Fruit fly (Drosophila melanogaster) whole organism, embryonic: ENCODE measurements around the gene Ire1.

Experiments used
- BtbVII ChIP-seq: fragments of 200-800 bp; sonication (Bioruptor generic); optimal IDR thresholded peaks from 3 replicates; lab custom pipeline; 2017; ENCODE audit warnings: missing biosample characterization, mild to moderate bottlenecking, missing genetic modification characterization
- C15 ChIP-seq: fragments of 200-800 bp; sonication (Bioruptor generic); IDR thresholded peaks from 3 replicates; pipeline ENCODE4 v1.3.6; 2022; ENCODE audit warnings: missing biosample characterization, missing genetic modification characterization
- CG10366 ChIP-seq: fragments of 200-800 bp; sonication (Bioruptor generic); IDR thresholded peaks from 2 replicates; pipeline ENCODE4 v1.3.6; 2022; ENCODE audit warnings: missing biosample characterization, missing genetic modification characterization
- CG10431 ChIP-seq: fragments of 200-800 bp; sonication (Bioruptor generic); optimal IDR thresholded peaks from 3 replicates; lab custom pipeline; 2018; ENCODE audit warnings: missing biosample characterization, mild to moderate bottlenecking, missing genetic modification characterization
- CG11093 ChIP-seq: fragments of 200-800 bp; sonication (Bioruptor generic); IDR thresholded peaks from 3 replicates; pipeline ENCODE4 v1.3.6; 2022; ENCODE audit warnings: missing biosample characterization, missing genetic modification characterization
- CG11696 ChIP-seq: fragments of 200-800 bp; sonication (Bioruptor generic); IDR thresholded peaks from 2 replicates; pipeline ENCODE4 v1.3.6; 2022; ENCODE audit warnings: missing biosample characterization, missing genetic modification characterization
- CG12391 ChIP-seq: fragments of 200-800 bp; sonication (Bioruptor generic); optimal IDR thresholded peaks from 3 replicates; lab custom pipeline; 2018; ENCODE audit warnings: missing biosample characterization, mild to moderate bottlenecking, missing genetic modification characterization, moderate library complexity
- CG13123 ChIP-seq: fragments of 200-800 bp; sonication (Bioruptor generic); optimal IDR thresholded peaks from 2 replicates; lab custom pipeline; 2016; ENCODE audit warnings: missing biosample characterization, missing genetic modification characterization
- CG14667 ChIP-seq: fragments of 200-800 bp; sonication (Bioruptor generic); IDR thresholded peaks from 2 replicates; pipeline ENCODE4 v1.3.6; 2022; ENCODE audit warnings: missing biosample characterization, missing genetic modification characterization
- CG15514 ChIP-seq: fragments of 200-800 bp; sonication (Bioruptor generic); optimal IDR thresholded peaks from 3 replicates; lab custom pipeline; 2017; ENCODE audit warnings: missing biosample characterization, missing genetic modification characterization, mild to moderate bottlenecking, moderate library complexity, missing genetic modification reagents
- CG17568 ChIP-seq: fragments of 200-800 bp; sonication (Bioruptor generic); optimal IDR thresholded peaks from 2 replicates; lab custom pipeline; 2018; ENCODE audit warnings: missing biosample characterization, mild to moderate bottlenecking, missing genetic modification characterization, moderate library complexity
- CG17612 ChIP-seq: fragments of 200-800 bp; sonication (Bioruptor generic); IDR thresholded peaks from 2 replicates; pipeline ENCODE4 v1.3.6; 2022; ENCODE audit warnings: missing biosample characterization, missing genetic modification characterization
- CG1832 ChIP-seq: fragments of 200-800 bp; sonication (Bioruptor generic); optimal IDR thresholded peaks from 2 replicates; lab custom pipeline; 2017; ENCODE audit warnings: missing biosample characterization, mild to moderate bottlenecking, missing genetic modification characterization, inconsistent platforms
- CG32532 ChIP-seq: fragments of 200-800 bp; sonication (Bioruptor generic); IDR thresholded peaks from 2 replicates; pipeline ENCODE4 v1.3.6; 2022; ENCODE audit warnings: missing biosample characterization, missing genetic modification characterization
- CG3281 ChIP-seq: fragments of 200-800 bp; sonication (Bioruptor generic); optimal IDR thresholded peaks from 3 replicates; lab custom pipeline; 2017; ENCODE audit warnings: missing biosample characterization, mild to moderate bottlenecking, missing genetic modification characterization
- CG43689 ChIP-seq: fragments of 200-800 bp; sonication (Bioruptor generic); IDR thresholded peaks from 2 replicates; pipeline ENCODE4 v1.3.6; 2022; ENCODE audit warnings: missing biosample characterization, missing genetic modification characterization
- CG4617 ChIP-seq: fragments of 200-800 bp; sonication (Bioruptor generic); optimal IDR thresholded peaks from 3 replicates; lab custom pipeline; 2016; ENCODE audit warnings: missing biosample characterization, missing genetic modification characterization, borderline replicate concordance
- CG6683 ChIP-seq: fragments of 200-800 bp; sonication (Bioruptor generic); optimal IDR thresholded peaks from 2 replicates; lab custom pipeline; 2017; ENCODE audit warnings: missing biosample characterization, mild to moderate bottlenecking, missing genetic modification characterization, missing genetic modification reagents
- CG9876 ChIP-seq: fragments of 200-800 bp; sonication (Bioruptor generic); optimal IDR thresholded peaks from 2 replicates; lab custom pipeline; 2016; ENCODE audit warnings: missing biosample characterization, missing genetic modification characterization
- CrebB ChIP-seq: fragments of 200-800 bp; sonication (Bioruptor generic); optimal IDR thresholded peaks from 3 replicates; lab custom pipeline; 2018; ENCODE audit warnings: missing biosample characterization, mild to moderate bottlenecking, missing genetic modification characterization
- D ChIP-seq, 2 experiments: fragments of 200-800 bp in 1 of 2; fragments of >200 bp in 1 of 2; sonication (Bioruptor generic) in 1 of 2; optimal IDR thresholded peaks; 2 replicates in 1 of 2; 3 replicates in 1 of 2; lab custom pipeline; 2017; ENCODE audit warnings: mild to moderate bottlenecking in 1 of 2, missing biosample characterization in 1 of 2, missing genetic modification characterization in 1 of 2, missing genetic modification reagents in 1 of 2
- Deaf1 ChIP-seq: fragments of 200-800 bp; optimal IDR thresholded peaks from 3 replicates; lab custom pipeline; 2019; ENCODE audit warnings: missing biosample characterization, mild to moderate bottlenecking, missing genetic modification characterization, moderate library complexity
- Dfd ChIP-seq, 2 experiments: fragments of >200 bp; optimal IDR thresholded peaks; 2 replicates each; lab custom pipeline; 2017; ENCODE audit warnings: missing biosample characterization in 2 of 2, missing genetic modification characterization in 2 of 2
- Fer1 ChIP-seq: fragments of 200-800 bp; sonication (Bioruptor generic); optimal IDR thresholded peaks from 2 replicates; lab custom pipeline; 2017; ENCODE audit warnings: missing biosample characterization, mild to moderate bottlenecking, missing genetic modification characterization
- H2.0 ChIP-seq: fragments of 200-800 bp; sonication (Bioruptor generic); IDR thresholded peaks from 2 replicates; pipeline ENCODE4 v1.3.6; 2022; ENCODE audit warnings: missing biosample characterization, missing genetic modification characterization
- Lpt ChIP-seq: fragments of >200 bp; optimal IDR thresholded peaks from 2 replicates; lab custom pipeline; 2018; ENCODE audit warnings: missing biosample characterization, missing genetic modification characterization
- Mes4 ChIP-seq: fragments of 200-800 bp; sonication (Bioruptor generic); optimal IDR thresholded peaks from 2 replicates; lab custom pipeline; 2016; ENCODE audit warnings: missing biosample characterization, missing genetic modification characterization
- Myb ChIP-seq: fragments of 200-800 bp; sonication (Bioruptor generic); optimal IDR thresholded peaks from 2 replicates; lab custom pipeline; 2016; ENCODE audit warnings: missing biosample characterization, missing genetic modification characterization
- NFAT ChIP-seq: fragments of 200-800 bp; sonication (Bioruptor generic); IDR thresholded peaks from 2 replicates; pipeline ENCODE4 v1.3.6; 2022; ENCODE audit warnings: missing biosample characterization, missing genetic modification characterization
- PHDP ChIP-seq: fragments of 200-800 bp; sonication (Bioruptor generic); optimal IDR thresholded peaks from 3 replicates; lab custom pipeline; 2018; ENCODE audit warnings: missing biosample characterization, mild to moderate bottlenecking, missing genetic modification characterization, moderate library complexity
- Spps ChIP-seq: fragments of 200-800 bp; sonication (Bioruptor generic); optimal IDR thresholded peaks from 2 replicates; lab custom pipeline; 2018; ENCODE audit warnings: missing biosample characterization, mild to moderate bottlenecking, missing genetic modification characterization
- Sry-β ChIP-seq: fragments of 200-800 bp; sonication (Bioruptor generic); optimal IDR thresholded peaks from 2 replicates; lab custom pipeline; 2018; ENCODE audit warnings: missing biosample characterization, mild to moderate bottlenecking, missing genetic modification characterization, moderate library complexity
- Stat92E ChIP-seq, 3 experiments: fragments of >200 bp in 2 of 3; fragments of 200-800 bp in 1 of 3; sonication (Bioruptor generic) in 1 of 3; optimal IDR thresholded peaks; 2 replicates each; lab custom pipeline; 2017 to 2019; ENCODE audit warnings: missing biosample characterization in 3 of 3, missing genetic modification characterization in 3 of 3, mild to moderate bottlenecking in 1 of 3, moderate library complexity in 1 of 3
- al ChIP-seq: fragments of 200-800 bp; sonication (Bioruptor generic); IDR thresholded peaks from 2 replicates; pipeline ENCODE4 v1.3.6; 2022; ENCODE audit warnings: missing biosample characterization, missing genetic modification characterization
- corto ChIP-seq: fragments of 200-800 bp; sonication (Bioruptor generic); optimal IDR thresholded peaks from 2 replicates; lab custom pipeline; 2016; ENCODE audit warnings: missing biosample characterization, mild to moderate bottlenecking, missing genetic modification characterization, moderate library complexity
- danr ChIP-seq: fragments of 200-800 bp; sonication (Bioruptor generic); IDR thresholded peaks from 2 replicates; pipeline ENCODE4 v1.3.6; 2022; ENCODE audit warnings: missing biosample characterization, missing genetic modification characterization
- dati ChIP-seq: fragments of 200-800 bp; sonication (Bioruptor generic); IDR thresholded peaks from 2 replicates; pipeline ENCODE4 v1.3.6; 2022; ENCODE audit warnings: missing biosample characterization, missing genetic modification characterization
- fd64A ChIP-seq: fragments of 200-800 bp; sonication (Bioruptor generic); optimal IDR thresholded peaks from 3 replicates; lab custom pipeline; 2018; ENCODE audit warnings: missing biosample characterization, mild to moderate bottlenecking, missing genetic modification characterization
- fd96Cb ChIP-seq: fragments of 200-800 bp; sonication (Bioruptor generic); optimal IDR thresholded peaks from 2 replicates; lab custom pipeline; 2018; ENCODE audit warnings: missing biosample characterization, mild to moderate bottlenecking, missing genetic modification characterization, moderate library complexity
- insv ChIP-seq, 2 experiments: fragments of 200-800 bp; sonication (Bioruptor generic); optimal IDR thresholded peaks; 3 replicates each; lab custom pipeline; 2016 to 2018; ENCODE audit warnings: missing biosample characterization in 2 of 2, missing genetic modification characterization in 2 of 2
- kay ChIP-seq: fragments of 200-800 bp; sonication (Bioruptor generic); optimal IDR thresholded peaks from 2 replicates; lab custom pipeline; 2016; ENCODE audit warnings: missing biosample characterization, missing genetic modification characterization
- nerfin-1 ChIP-seq: fragments of 200-800 bp; sonication (Bioruptor generic); optimal IDR thresholded peaks from 3 replicates; lab custom pipeline; 2019; ENCODE audit warnings: missing biosample characterization, mild to moderate bottlenecking, missing genetic modification characterization, moderate library complexity
- prd ChIP-seq, 3 experiments: fragments of >200 bp in 2 of 3; fragments of 200-800 bp in 1 of 3; sonication (Bioruptor generic) in 1 of 3; optimal IDR thresholded peaks in 2 of 3; IDR thresholded peaks in 1 of 3; 2 replicates in 2 of 3; 3 replicates in 1 of 3; pipeline versions ENCODE4 v1.3.6 to Lab custom; 2017 to 2022; ENCODE audit warnings: missing biosample characterization in 1 of 3, missing genetic modification characterization in 1 of 3
- row ChIP-seq: fragments of 200-800 bp; sonication (Bioruptor generic); IDR thresholded peaks from 3 replicates; pipeline ENCODE4 v1.3.6; 2022; ENCODE audit warnings: missing biosample characterization, missing genetic modification characterization
- sens-2 ChIP-seq: fragments of 200-800 bp; sonication (Bioruptor generic); IDR thresholded peaks from 2 replicates; pipeline ENCODE4 v1.3.6; 2022; ENCODE audit warnings: missing biosample characterization, missing genetic modification characterization
- sim ChIP-seq: fragments of 200-800 bp; sonication (Bioruptor generic); IDR thresholded peaks from 2 replicates; pipeline ENCODE4 v1.3.6; 2022; ENCODE audit warnings: missing biosample characterization, missing genetic modification characterization
- sna ChIP-seq: fragments of 200-800 bp; sonication (Bioruptor generic); IDR thresholded peaks from 2 replicates; pipeline ENCODE4 v1.3.6; 2022; ENCODE audit warnings: missing biosample characterization, missing genetic modification characterization; ENCODE audit not compliant: partially characterized antibody
- stc ChIP-seq: fragments of 200-800 bp; sonication (Bioruptor generic); IDR thresholded peaks from 2 replicates; pipeline ENCODE4 v1.3.6; 2022; ENCODE audit warnings: missing biosample characterization, missing genetic modification characterization
- tin ChIP-seq: fragments of 200-800 bp; sonication (Bioruptor generic); optimal IDR thresholded peaks from 3 replicates; lab custom pipeline; 2016; ENCODE audit warnings: missing biosample characterization, missing genetic modification characterization
- trem ChIP-seq: fragments of 200-800 bp; optimal IDR thresholded peaks from 3 replicates; lab custom pipeline; 2019; ENCODE audit warnings: missing biosample characterization, mild to moderate bottlenecking, missing genetic modification characterization, moderate library complexity

Ire1 gene

DNA sequence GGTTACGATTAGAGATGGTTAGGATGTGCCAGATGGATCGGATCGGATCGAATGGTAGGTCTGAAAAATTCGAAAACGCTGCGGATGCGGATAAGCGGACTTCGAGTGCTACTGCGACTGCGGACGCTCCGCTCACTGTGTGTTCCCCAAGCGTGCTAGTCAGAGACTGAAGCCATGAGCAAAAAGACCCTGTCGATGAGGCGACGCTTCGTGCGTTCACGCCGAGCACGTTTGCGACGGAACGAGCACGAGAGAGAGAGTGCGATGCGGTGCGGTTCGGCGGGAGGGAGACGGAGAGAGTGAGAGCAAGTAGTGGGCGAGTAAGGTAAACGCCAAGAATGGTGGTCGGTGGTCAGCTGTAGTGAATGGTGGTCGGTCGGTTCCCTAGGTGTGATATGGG is 24.4 kb downstream of the Ire1 start, which contains the start of gene bnl (continued):
- TF ChIP-seq CG11093 (GFP tag; lab: Robert Waterston, UW) (no peak; the same call in 2 of the 3 replicates), Mes4 (peak; percentile 6), CG12391 (tag; lab: Kevin White, UChicago) (no peak), Spps (tag; lab: Kevin White, UChicago) (no peak), CG14667 (GFP tag; lab: Robert Waterston, UW) (no peak), Stat92E (GFP tag; optimal IDR thresholded peaks at IDR 0.05; lab: Kevin White, UChicago) (peak in 1 of 3 experiments; percentile 58), CG9876 (GFP tag; lab: Kevin White, UChicago) (peak; percentile 50), fd64A (GFP tag; lab: Kevin White, UChicago) (peak; percentile 9), sim (GFP tag; lab: Robert Waterston, UW) (peak; percentile 13; the same call in 1 of the 2 replicates), CG4617 (GFP tag; lab: Kevin White, UChicago) (no peak), CG15514 (peak; percentile 35), tin (GFP tag; lab: Kevin White, UChicago) (peak; percentile 15), CG10366 (GFP tag; lab: Robert Waterston, UW) (peak; percentile 45; the same call in 1 of the 2 replicates), insv (GFP tag; optimal IDR thresholded peaks at IDR 0.05; lab: Kevin White, UChicago) (peak in 1 of 2 experiments; percentile 39), Sry-β (no peak), Dfd (GFP tag; optimal IDR thresholded peaks at IDR 0.05; lab: Kevin White, UChicago) (no peak), BtbVII (GFP tag; lab: Kevin White, UChicago) (peak; percentile 38), nerfin-1 (tag; lab: Kevin White, UChicago) (peak; percentile 34), CG3281 (GFP tag; lab: Kevin White, UChicago) (peak; percentile 64), C15 (no peak), NFAT (GFP tag; lab: Robert Waterston, UW) (no peak; the same call in 1 of the 2 replicates), danr (GFP tag; lab: Robert Waterston, UW) (no peak), H2.0 (GFP tag; lab: Robert Waterston, UW) (0 out of 2 replicates have a peak, but pooled peaks have one; percentile 30), Deaf1 (tag; lab: Kevin White, UChicago) (peak; percentile 100), Fer1 (GFP tag; lab: Kevin White, UChicago) (peak; percentile 56), D (optimal IDR thresholded peaks at IDR 0.05; lab: Kevin White, UChicago) (no peak), D (GFP tag; optimal IDR thresholded peaks at IDR 0.05; lab: Kevin White, UChicago) (no peak), sens-2 (no peak), CG43689 (GFP tag; lab: Robert Waterston, UW) (no peak), corto (GFP tag; lab: Kevin White, UChicago) (no peak), Myb (GFP tag; lab: Kevin White, UChicago) (peak; percentile 28), CG32532 (GFP tag; lab: Robert Waterston, UW) (peak; percentile 62; the same call in 1 of the 2 replicates), CG17568 (GFP tag; lab: Kevin White, UChicago) (peak; percentile 16), CG6683 (GFP tag; lab: Kevin White, UChicago) (no peak), prd (optimal IDR thresholded peaks at IDR 0.05; lab: Kevin White, UChicago) (no peak), prd (GFP tag; IDR thresholded peaks at IDR 0.05; lab: Robert Waterston, UW) (peak; percentile 53; the same call in 2 of the 3 replicates), CG13123 (no peak), al (GFP tag; lab: Robert Waterston, UW) (no peak), PHDP (peak; percentile 22), trem (tag; lab: Kevin White, UChicago) (peak; percentile 41), kay (no peak), CrebB (peak; percentile 69), fd96Cb (tag; lab: Kevin White, UChicago) (no peak), CG1832 (GFP tag; lab: Kevin White, UChicago) (peak; percentile 94), row (GFP tag; lab: Robert Waterston, UW) (no peak; the same call in 2 of the 3 replicates), dati (no peak), CG17612 (GFP tag; lab: Robert Waterston, UW) (no peak), CG10431 (GFP tag; lab: Kevin White, UChicago) (peak; percentile 6), stc (GFP tag; lab: Robert Waterston, UW) (no peak), CG11696 (GFP tag; lab: Robert Waterston, UW) (no peak), Lpt (GFP tag; lab: Kevin White, UChicago) (no peak), sna (GFP tag; lab: Robert Waterston, UW) (peak; percentile 53)
